Fruit fly (Drosophila melanogaster) whole organism, adult: ENCODE results near the gene ida.

ENCODE experiments used
- CG12768 ChIP-seq: fragments of 200-800 bp; sonication (Bioruptor generic); optimal IDR thresholded peaks from 2 replicates; lab custom pipeline; 2017; ENCODE audit warnings: missing biosample characterization, missing genetic modification characterization, mild to moderate bottlenecking, moderate library complexity, missing genetic modification reagents
- CG14711 ChIP-seq: fragments of 200-800 bp; sonication (Bioruptor generic); optimal IDR thresholded peaks from 2 replicates; lab custom pipeline; 2018; ENCODE audit warnings: missing biosample characterization, mild to moderate bottlenecking, missing genetic modification characterization, moderate library complexity
- CG1620 ChIP-seq: fragments of 200-800 bp; sonication (Bioruptor generic); optimal IDR thresholded peaks from 2 replicates; lab custom pipeline; 2016; ENCODE audit warnings: missing biosample characterization, missing genetic modification characterization
- CG5204 ChIP-seq: fragments of 200-800 bp; sonication (Bioruptor generic); optimal IDR thresholded peaks from 2 replicates; lab custom pipeline; 2016; ENCODE audit warnings: missing biosample characterization, missing genetic modification characterization
- CG7045 ChIP-seq: fragments of 200-800 bp; sonication (Bioruptor generic); optimal IDR thresholded peaks from 2 replicates; lab custom pipeline; 2017; ENCODE audit warnings: missing biosample characterization, mild to moderate bottlenecking, missing genetic modification characterization
- CG7101 ChIP-seq: fragments of 200-800 bp; sonication (Bioruptor generic); optimal IDR thresholded peaks from 2 replicates; lab custom pipeline; 2018; ENCODE audit warnings: missing biosample characterization, mild to moderate bottlenecking, missing genetic modification characterization, moderate library complexity
- Clk ChIP-seq: fragments of 200-800 bp; sonication (Bioruptor generic); optimal IDR thresholded peaks from 2 replicates; lab custom pipeline; 2017; ENCODE audit warnings: missing biosample characterization, missing genetic modification characterization
- Crg-1 ChIP-seq: fragments of 200-800 bp; sonication (Bioruptor generic); optimal IDR thresholded peaks from 2 replicates; lab custom pipeline; 2016; ENCODE audit warnings: missing biosample characterization, missing genetic modification characterization
- bab1 ChIP-seq: fragments of 200-800 bp; sonication (Bioruptor generic); optimal IDR thresholded peaks from 3 replicates; lab custom pipeline; 2019; ENCODE audit warnings: missing biosample characterization, mild to moderate bottlenecking, missing genetic modification characterization, moderate library complexity
- cic ChIP-seq: fragments of 200-800 bp; sonication (Bioruptor generic); optimal IDR thresholded peaks from 2 replicates; lab custom pipeline; 2017; ENCODE audit warnings: missing biosample characterization, mild to moderate bottlenecking, missing genetic modification characterization, moderate library complexity
- cnc ChIP-seq, 2 experiments: fragments of >200 bp; optimal IDR thresholded peaks; 2 replicates each; lab custom pipeline; 2017
- pad ChIP-seq: fragments of 200-800 bp; sonication (Bioruptor generic); optimal IDR thresholded peaks from 3 replicates; lab custom pipeline; 2017; ENCODE audit warnings: missing biosample characterization, missing genetic modification characterization, mild to moderate bottlenecking, moderate library complexity, missing genetic modification reagents

DNA sequence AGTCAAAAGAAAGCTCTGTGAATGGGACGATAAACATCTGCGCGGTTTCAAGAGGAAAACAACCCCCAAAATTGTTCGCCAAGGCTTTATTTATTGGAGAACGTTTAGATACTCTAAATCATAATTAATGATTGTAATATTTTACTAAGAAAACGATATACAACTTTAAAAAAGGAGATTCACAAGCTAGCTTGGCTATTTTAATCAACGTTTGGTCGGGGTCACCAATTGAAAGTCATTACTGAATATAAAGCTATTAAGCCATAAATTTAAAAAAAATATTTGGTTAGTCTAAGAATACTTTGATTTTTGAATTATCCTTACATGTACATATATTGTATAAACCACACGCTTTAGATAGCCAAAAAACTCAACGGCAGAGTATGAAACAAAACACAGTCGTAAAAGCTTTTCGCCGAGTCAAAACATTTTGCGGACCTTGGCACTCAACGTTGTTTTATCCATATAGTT is 13.0 kb upstream of the ida start, which contains the start of gene Fie:
- peak; percentile 2 for TF ChIP-seq cic (GFP tag; lab: Kevin White, UChicago)
- TF ChIP-seq pad (GFP tag; lab: Kevin White, UChicago) = no peak
- no peak for TF ChIP-seq CG7101 (tag; lab: Kevin White, UChicago)
- TF ChIP-seq CG5204 (GFP tag; lab: Kevin White, UChicago) = peak; percentile 58
- no peak for TF ChIP-seq CG7045 (GFP tag; lab: Kevin White, UChicago)
- no peak for TF ChIP-seq cnc (optimal IDR thresholded peaks at IDR 0.05; lab: Kevin White, UChicago)
- TF ChIP-seq Clk (GFP tag; lab: Kevin White, UChicago) = no peak
- no peak for TF ChIP-seq bab1 (GFP tag; lab: Kevin White, UChicago)
- no peak for TF ChIP-seq CG1620 (GFP tag; lab: Kevin White, UChicago)
- TF ChIP-seq Crg-1 (GFP tag; lab: Kevin White, UChicago) = no peak
- no peak for TF ChIP-seq CG12768 (GFP tag; lab: Kevin White, UChicago)
- TF ChIP-seq CG14711 (tag; lab: Kevin White, UChicago) = no peak
